Fruit fly (Drosophila melanogaster) whole organism, embryonic: ENCODE measurements around the gene CG18507.
A peak's percentile ranks its signal among the peaks of the same experiment; 100 is the strongest.

Experiments
- CG11456 ChIP-seq: fragments of 200-800 bp; sonication (Bioruptor generic); IDR thresholded peaks from 3 replicates; pipeline ENCODE4 v1.3.6; 2022; ENCODE audit warnings: missing biosample characterization, missing genetic modification characterization
- CG11560 ChIP-seq: fragments of 200-800 bp; sonication (Bioruptor generic); IDR thresholded peaks from 3 replicates; pipeline ENCODE4 v1.3.6; 2022; ENCODE audit warnings: missing biosample characterization, missing genetic modification characterization
- CG3995 ChIP-seq: fragments of 200-800 bp; sonication (Bioruptor generic); optimal IDR thresholded peaks from 3 replicates; lab custom pipeline; 2016; ENCODE audit warnings: missing biosample characterization, missing genetic modification characterization
- CG4854 ChIP-seq: fragments of 200-800 bp; sonication (Bioruptor generic); optimal IDR thresholded peaks from 2 replicates; lab custom pipeline; 2016; ENCODE audit warnings: missing biosample characterization, missing genetic modification characterization, inconsistent platforms
- CG6813 ChIP-seq: fragments of 200-800 bp; sonication (Bioruptor generic); optimal IDR thresholded peaks from 2 replicates; lab custom pipeline; 2017; ENCODE audit warnings: missing biosample characterization, missing genetic modification characterization, mild to moderate bottlenecking, moderate library complexity, missing genetic modification reagents
- CG7963 ChIP-seq: fragments of 200-800 bp; sonication (Bioruptor generic); IDR thresholded peaks from 3 replicates; pipeline ENCODE4 v1.3.6; 2022; ENCODE audit warnings: missing biosample characterization, missing genetic modification characterization; ENCODE audit not compliant: partially characterized antibody
- CG9797 ChIP-seq: fragments of 200-800 bp; sonication (Bioruptor generic); optimal IDR thresholded peaks from 3 replicates; lab custom pipeline; 2018; ENCODE audit warnings: missing biosample characterization, mild to moderate bottlenecking, missing genetic modification characterization
- Deaf1 ChIP-seq: fragments of 200-800 bp; optimal IDR thresholded peaks from 3 replicates; lab custom pipeline; 2019; ENCODE audit warnings: missing biosample characterization, mild to moderate bottlenecking, missing genetic modification characterization, moderate library complexity
- Hr3 ChIP-seq: fragments of 200-800 bp; sonication (Bioruptor generic); optimal IDR thresholded peaks from 3 replicates; lab custom pipeline; 2016; ENCODE audit warnings: missing biosample characterization, missing genetic modification characterization
- Jarid2 ChIP-seq: fragments of 200-800 bp; sonication (Bioruptor generic); optimal IDR thresholded peaks from 3 replicates; lab custom pipeline; 2017; ENCODE audit warnings: mild to moderate bottlenecking, missing biosample characterization, missing genetic modification reagents, missing genetic modification characterization
- MBD-R2 ChIP-seq: fragments of 200-800 bp; sonication (Bioruptor generic); IDR thresholded peaks from 2 replicates; pipeline ENCODE4 v1.3.6; 2022; ENCODE audit warnings: missing biosample characterization, missing genetic modification characterization
- Nf-YB ChIP-seq: fragments of 200-800 bp; sonication (Bioruptor generic); optimal IDR thresholded peaks from 3 replicates; lab custom pipeline; 2019; ENCODE audit warnings: missing biosample characterization, mild to moderate bottlenecking, missing genetic modification characterization, moderate library complexity
- Nf-YC ChIP-seq: fragments of 200-800 bp; optimal IDR thresholded peaks from 3 replicates; lab custom pipeline; 2019; ENCODE audit warnings: missing biosample characterization, mild to moderate bottlenecking, missing genetic modification characterization, moderate library complexity
- Sox100B ChIP-seq: fragments of 200-800 bp; sonication (Bioruptor generic); optimal IDR thresholded peaks from 3 replicates; lab custom pipeline; 2018; ENCODE audit warnings: missing biosample characterization, mild to moderate bottlenecking, missing genetic modification characterization
- abd-A ChIP-seq: fragments of 200-800 bp; sonication (Bioruptor generic); optimal IDR thresholded peaks from 3 replicates; lab custom pipeline; 2019; ENCODE audit warnings: missing biosample characterization, mild to moderate bottlenecking, missing genetic modification characterization, moderate library complexity
- caup ChIP-seq: fragments of 200-800 bp; sonication (Bioruptor generic); optimal IDR thresholded peaks from 3 replicates; lab custom pipeline; 2017; ENCODE audit warnings: missing biosample characterization, mild to moderate bottlenecking, missing genetic modification characterization, moderate library complexity; ENCODE audit not compliant: severe bottlenecking
- cg ChIP-seq: fragments of 200-800 bp; sonication (Bioruptor generic); optimal IDR thresholded peaks from 3 replicates; lab custom pipeline; 2019; ENCODE audit warnings: missing biosample characterization, mild to moderate bottlenecking, missing genetic modification characterization, moderate library complexity
- gce ChIP-seq: fragments of 200-800 bp; sonication (Bioruptor generic); IDR thresholded peaks from 3 replicates; pipeline ENCODE4 v1.3.6; 2022; ENCODE audit warnings: missing biosample characterization, missing genetic modification characterization
- p53 ChIP-seq: fragments of 200-800 bp; sonication (Bioruptor generic); optimal IDR thresholded peaks from 2 replicates; lab custom pipeline; 2016; ENCODE audit warnings: missing biosample characterization, missing genetic modification characterization

The CG18507 gene

DNA sequence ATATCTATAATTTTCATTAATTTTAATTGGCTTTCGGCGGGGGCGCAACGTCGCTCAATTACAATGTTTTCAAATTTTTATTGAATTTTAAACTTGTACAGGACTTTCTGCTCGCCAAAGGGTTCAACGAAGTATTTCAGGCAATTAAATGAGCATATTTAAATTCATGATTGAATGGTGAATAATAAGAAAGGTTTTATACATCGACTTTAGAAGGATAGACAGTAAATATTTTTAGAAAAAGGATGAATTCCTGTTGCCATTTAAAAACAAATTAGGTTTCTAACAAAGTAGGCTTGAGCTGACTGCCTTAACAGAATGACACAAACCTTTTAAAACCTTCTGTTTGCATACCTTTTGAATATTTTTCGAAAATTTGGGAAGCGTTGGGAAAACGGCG is 42.6 kb downstream of the CG18507 start, which contains the start of gene Gpo3:
Gpo3 (plus strand) TSS at position 301 of the 400 bp plus-strand sequence.
- no peak for TF ChIP-seq CG4854
- TF ChIP-seq CG9797 (GFP tag; lab: Kevin White, UChicago): no peak
- TF ChIP-seq caup: no peak
- TF ChIP-seq p53 (GFP tag; lab: Kevin White, UChicago): no peak
- TF ChIP-seq Deaf1 (tag; lab: Kevin White, UChicago): no peak
- no peak for TF ChIP-seq CG3995 (GFP tag; lab: Kevin White, UChicago)
- no peak for TF ChIP-seq Sox100B (GFP tag; lab: Kevin White, UChicago)
- no peak for TF ChIP-seq CG6813 (GFP tag; lab: Kevin White, UChicago)

DNA sequence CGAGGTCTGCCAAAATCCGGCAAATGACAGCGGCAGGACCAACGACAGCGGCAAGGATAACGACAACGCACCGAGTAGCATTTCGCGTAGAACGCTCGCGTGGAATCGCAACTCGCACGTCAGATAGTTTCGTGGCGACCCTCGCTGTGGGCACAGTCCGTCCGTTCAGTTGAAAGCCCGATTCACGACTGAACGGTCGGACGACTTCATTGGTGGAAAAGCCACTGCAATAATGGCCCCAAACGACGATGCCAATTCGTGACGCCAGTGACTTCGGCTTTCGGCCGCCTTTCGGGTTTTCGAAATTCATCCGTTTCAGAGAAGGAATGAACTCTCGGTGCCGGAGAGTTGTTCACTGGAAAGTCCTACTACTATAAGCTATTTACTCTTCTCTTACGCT is 51.8 kb downstream of the CG18507 start, which contains the start of gene DIP-kappa:
DIP-kappa (minus strand) TSS at position 200 of the 400 bp plus-strand sequence.
- no peak for TF ChIP-seq Hr3 (GFP tag; lab: Kevin White, UChicago)
- no peak for TF ChIP-seq MBD-R2 (GFP tag; lab: Robert Waterston, UW)
- peak; percentile 91 for TF ChIP-seq Nf-YC (tag; lab: Kevin White, UChicago)
- 0 out of 3 replicates have a peak, but pooled peaks have one; percentile 11 for TF ChIP-seq CG11560 (tag; lab: Robert Waterston, UW)
- TF ChIP-seq abd-A (tag; lab: Kevin White, UChicago): peak; percentile 40
- TF ChIP-seq gce (GFP tag; lab: Robert Waterston, UW): no peak
- TF ChIP-seq CG11456 (GFP tag; lab: Robert Waterston, UW): peak; percentile 47; the same call in 1 of the 3 replicates
- TF ChIP-seq Jarid2 (GFP tag; lab: Kevin White, UChicago): peak; percentile 12
- peak; percentile 96 for TF ChIP-seq Deaf1 (tag; lab: Kevin White, UChicago)
- TF ChIP-seq Nf-YB (GFP tag; lab: Kevin White, UChicago): peak; percentile 63
- TF ChIP-seq CG7963 (GFP tag; lab: Robert Waterston, UW): 0 out of 3 replicates have a peak, but pooled peaks have one; percentile 24
- TF ChIP-seq cg (GFP tag; lab: Kevin White, UChicago): no peak
